Worm (Caenorhabditis elegans) whole organism, L3 larva: ENCODE data around the gene ZK154.5.

Source experiments
- R02D3.7 ChIP-seq: fragments of 150-350 bp; optimal IDR thresholded peaks from 2 replicates; lab custom pipeline; 2014; ENCODE audit warnings: missing biosample characterization, missing genetic modification characterization
- ZK546.5 ChIP-seq: sonication (generic microtip); optimal IDR thresholded peaks from 2 replicates; lab custom pipeline; 2017; ENCODE audit warnings: missing biosample characterization, missing genetic modification characterization
- aly-2 ChIP-seq: fragments of 150-350 bp; optimal IDR thresholded peaks from 2 replicates; lab custom pipeline; 2014; ENCODE audit warnings: missing biosample characterization, missing genetic modification characterization
- ama-1 ChIP-seq: fragments of 150-350 bp; optimal IDR thresholded peaks from 2 replicates; lab custom pipeline; 2018
- ceh-16 ChIP-seq: sonication (generic microtip); optimal IDR thresholded peaks from 2 replicates; lab custom pipeline; 2017; ENCODE audit warnings: missing biosample characterization, missing genetic modification characterization
- ceh-28 ChIP-seq: fragments of 150-350 bp; optimal IDR thresholded peaks from 2 replicates; lab custom pipeline; 2014; ENCODE audit warnings: missing biosample characterization, missing genetic modification reagents, missing genetic modification characterization
- ceh-82 ChIP-seq: fragments of 150-350 bp; optimal IDR thresholded peaks from 2 replicates; lab custom pipeline; 2014; ENCODE audit warnings: missing biosample characterization, missing genetic modification characterization
- ceh-9 ChIP-seq: sonication (generic microtip); optimal IDR thresholded peaks from 2 replicates; lab custom pipeline; 2018; ENCODE audit warnings: missing biosample characterization, missing genetic modification characterization
- daf-12 ChIP-seq: fragments of 150-350 bp; optimal IDR thresholded peaks from 2 replicates; lab custom pipeline; 2014; ENCODE audit warnings: missing biosample characterization, missing genetic modification reagents, missing genetic modification characterization
- egl-27 ChIP-seq: sonication (generic microtip); optimal IDR thresholded peaks from 4 replicates; lab custom pipeline; 2017; ENCODE audit warnings: missing biosample characterization, missing genetic modification reagents, missing genetic modification characterization
- egl-5 ChIP-seq: fragments of 150-350 bp; optimal IDR thresholded peaks from 2 replicates; lab custom pipeline; 2017; ENCODE audit warnings: missing biosample characterization, missing genetic modification reagents, missing genetic modification characterization, inconsistent platforms
- elt-1 ChIP-seq: fragments of 150-350 bp; optimal IDR thresholded peaks from 2 replicates; lab custom pipeline; 2014; ENCODE audit warnings: missing biosample characterization, missing genetic modification characterization
- elt-2 ChIP-seq: sonication (generic microtip); optimal IDR thresholded peaks from 2 replicates; lab custom pipeline; 2016; ENCODE audit warnings: missing genetic modification reagents, mild to moderate bottlenecking, missing genetic modification characterization, missing compliant biosample characterization
- elt-3 ChIP-seq, 3 experiments: fragments of 150-350 bp in 1 of 3; sonication (generic microtip) in 2 of 3; optimal IDR thresholded peaks; 2 replicates in 2 of 3; 4 replicates in 1 of 3; lab custom pipeline; 2014 to 2017; ENCODE audit warnings: missing biosample characterization in 3 of 3, missing genetic modification characterization in 3 of 3
- eor-1 ChIP-seq, 2 experiments: fragments of 150-350 bp; optimal IDR thresholded peaks; 2 replicates each; lab custom pipeline; 2014 to 2018; ENCODE audit warnings: missing biosample characterization in 2 of 2, missing genetic modification characterization in 2 of 2
- fkh-10 ChIP-seq: sonication (generic microtip); optimal IDR thresholded peaks from 2 replicates; lab custom pipeline; 2017; ENCODE audit warnings: missing biosample characterization, missing genetic modification reagents, missing genetic modification characterization
- fkh-2 ChIP-seq: fragments of 150-350 bp; optimal IDR thresholded peaks from 2 replicates; lab custom pipeline; 2014; ENCODE audit warnings: missing biosample characterization, missing genetic modification reagents, missing genetic modification characterization
- fos-1 ChIP-seq: fragments of 150-350 bp; optimal IDR thresholded peaks from 2 replicates; lab custom pipeline; 2014; ENCODE audit warnings: missing biosample characterization, missing genetic modification characterization
- hmg-11 ChIP-seq: sonication (generic microtip); optimal IDR thresholded peaks from 2 replicates; lab custom pipeline; 2016; ENCODE audit warnings: missing genetic modification characterization, missing compliant biosample characterization
- jun-1 ChIP-seq: fragments of 150-350 bp; optimal IDR thresholded peaks from 2 replicates; lab custom pipeline; 2014; ENCODE audit warnings: missing biosample characterization, missing genetic modification reagents, missing genetic modification characterization
- lin-15B ChIP-seq: fragments of 150-350 bp; optimal IDR thresholded peaks from 2 replicates; lab custom pipeline; 2014; ENCODE audit warnings: missing biosample characterization, missing genetic modification characterization
- lin-39 ChIP-seq: fragments of 150-350 bp; optimal IDR thresholded peaks from 2 replicates; lab custom pipeline; 2018; ENCODE audit warnings: missing biosample characterization, missing genetic modification reagents, missing genetic modification characterization
- lsy-12 ChIP-seq: sonication (generic microtip); optimal IDR thresholded peaks from 2 replicates; lab custom pipeline; 2016; ENCODE audit warnings: mild to moderate bottlenecking, missing genetic modification characterization, missing compliant biosample characterization
- mdl-1 ChIP-seq: fragments of 150-350 bp; optimal IDR thresholded peaks from 2 replicates; lab custom pipeline; 2014; ENCODE audit warnings: missing biosample characterization, missing genetic modification characterization
- mml-1 ChIP-seq: fragments of 150-350 bp; sonication (generic microtip); optimal IDR thresholded peaks from 3 replicates; lab custom pipeline; 2014; ENCODE audit warnings: missing biosample characterization, missing genetic modification characterization
- nfya-1 ChIP-seq: sonication (generic microtip); optimal IDR thresholded peaks from 2 replicates; lab custom pipeline; 2017; ENCODE audit warnings: missing genetic modification characterization, mild to moderate bottlenecking, missing compliant biosample characterization, antibody characterized with exemption, moderate library complexity; ENCODE audit not compliant: insufficient read depth
- nhr-11 ChIP-seq: fragments of 150-350 bp; optimal IDR thresholded peaks from 2 replicates; lab custom pipeline; 2014; ENCODE audit warnings: missing biosample characterization, missing genetic modification characterization
- nhr-12 ChIP-seq: fragments of 150-350 bp; optimal IDR thresholded peaks from 2 replicates; lab custom pipeline; 2014; ENCODE audit warnings: missing biosample characterization, missing genetic modification characterization
- nhr-23 ChIP-seq: fragments of 150-350 bp; optimal IDR thresholded peaks from 2 replicates; lab custom pipeline; 2014; ENCODE audit warnings: missing biosample characterization, missing genetic modification reagents, missing genetic modification characterization
- nhr-237 ChIP-seq: fragments of 150-350 bp; optimal IDR thresholded peaks from 2 replicates; lab custom pipeline; 2014; ENCODE audit warnings: missing biosample characterization, missing genetic modification characterization
- nhr-25 ChIP-seq: sonication (generic microtip); optimal IDR thresholded peaks from 2 replicates; lab custom pipeline; 2017; ENCODE audit warnings: missing biosample characterization, missing genetic modification characterization
- nhr-28 ChIP-seq: fragments of 150-350 bp; optimal IDR thresholded peaks from 2 replicates; lab custom pipeline; 2014; ENCODE audit warnings: missing biosample characterization, missing genetic modification characterization
- nhr-43 ChIP-seq: sonication (generic microtip); optimal IDR thresholded peaks from 2 replicates; lab custom pipeline; 2016; ENCODE audit warnings: mild to moderate bottlenecking, missing genetic modification characterization, missing compliant biosample characterization; ENCODE audit not compliant: poor library complexity, severe bottlenecking
- nhr-67 ChIP-seq: fragments of 150-350 bp; optimal IDR thresholded peaks from 2 replicates; lab custom pipeline; 2014; ENCODE audit warnings: missing biosample characterization, missing genetic modification characterization
- nhr-76 ChIP-seq: fragments of 150-350 bp; sonication (generic microtip); optimal IDR thresholded peaks from 5 replicates; lab custom pipeline; 2014; ENCODE audit warnings: missing biosample characterization, missing genetic modification characterization
- nhr-77 ChIP-seq: fragments of 150-350 bp; optimal IDR thresholded peaks from 2 replicates; lab custom pipeline; 2014; ENCODE audit warnings: missing biosample characterization, missing genetic modification characterization
- pha-4 ChIP-seq: fragments of 150-350 bp; optimal IDR thresholded peaks from 2 replicates; lab custom pipeline; 2014; ENCODE audit warnings: missing biosample characterization, missing genetic modification reagents, missing genetic modification characterization
- pqm-1 ChIP-seq: fragments of 150-350 bp; optimal IDR thresholded peaks from 2 replicates; lab custom pipeline; 2017; ENCODE audit warnings: missing biosample characterization, missing genetic modification characterization, inconsistent platforms
- sea-2 ChIP-seq: fragments of 150-350 bp; sonication (generic microtip); optimal IDR thresholded peaks from 4 replicates; lab custom pipeline; 2014; ENCODE audit warnings: missing biosample characterization, missing genetic modification reagents, missing genetic modification characterization
- skn-1 ChIP-seq: fragments of 150-350 bp; optimal IDR thresholded peaks from 2 replicates; lab custom pipeline; 2014; ENCODE audit warnings: missing biosample characterization, missing genetic modification characterization
- snpc-4 ChIP-seq: fragments of 150-350 bp; optimal IDR thresholded peaks from 2 replicates; lab custom pipeline; 2014; ENCODE audit warnings: missing biosample characterization, missing genetic modification characterization
- tbx-2 ChIP-seq: sonication (generic microtip); optimal IDR thresholded peaks from 2 replicates; lab custom pipeline; 2016; ENCODE audit warnings: mild to moderate bottlenecking, missing genetic modification characterization, missing compliant biosample characterization
- unc-39 ChIP-seq: sonication (generic microtip); optimal IDR thresholded peaks from 4 replicates; lab custom pipeline; 2017; ENCODE audit warnings: missing biosample characterization, missing genetic modification characterization
- unc-62 ChIP-seq: fragments of 150-350 bp; sonication (generic microtip); optimal IDR thresholded peaks from 4 replicates; lab custom pipeline; 2014; ENCODE audit warnings: missing biosample characterization, missing genetic modification reagents, missing genetic modification characterization
- zag-1 ChIP-seq: fragments of 150-350 bp; optimal IDR thresholded peaks from 2 replicates; lab custom pipeline; 2014; ENCODE audit warnings: missing biosample characterization, missing genetic modification characterization
- ztf-11 ChIP-seq: fragments of 150-350 bp; optimal IDR thresholded peaks from 2 replicates; lab custom pipeline; 2014; ENCODE audit warnings: missing biosample characterization, missing genetic modification characterization
- ztf-4 ChIP-seq: fragments of 150-350 bp; optimal IDR thresholded peaks from 2 replicates; lab custom pipeline; 2014; ENCODE audit warnings: missing biosample characterization, missing genetic modification characterization

The ZK154.5 gene

DNA sequence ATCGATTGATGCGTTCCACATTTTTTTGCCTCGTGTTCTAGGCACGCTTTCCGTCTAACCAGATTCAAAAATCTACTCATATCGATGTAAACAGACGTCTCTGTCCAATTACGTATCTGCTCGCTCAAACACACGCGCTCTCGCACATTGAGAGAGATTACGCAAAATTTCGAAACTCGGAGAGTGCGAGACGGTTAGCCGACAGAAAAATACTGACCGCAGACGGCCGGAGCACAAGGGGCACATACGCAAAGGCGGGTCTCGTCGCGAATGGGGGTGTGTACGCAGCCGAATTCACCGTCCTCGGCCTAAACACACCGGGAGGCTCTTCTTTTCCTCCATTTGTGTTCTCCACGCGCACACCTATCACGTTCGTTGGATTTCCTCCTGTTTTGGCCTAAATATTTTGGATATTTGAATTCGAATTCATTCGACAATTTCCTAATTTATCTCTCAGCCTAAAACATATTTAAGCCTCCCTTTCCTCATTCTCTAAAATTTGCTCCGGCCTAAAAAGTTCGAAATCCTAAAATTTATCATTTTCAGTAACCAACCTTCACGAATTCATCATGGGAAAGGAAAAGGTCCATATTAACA is 35.5 kb upstream of the ZK154.5 start, which contains the start of gene eef-1A.2:
TSS of gene eef-1A.2 (plus strand) at position 547 of the 597 bp plus-strand sequence.
- no peak for TF ChIP-seq daf-12 (tag; lab: Kevin White, UChicago)
- peak; percentile 29 for TF ChIP-seq ceh-82 (tag; lab: Kevin White, UChicago)
- no peak for TF ChIP-seq nhr-28
- peak in 1 of 3 experiments; percentile 82 for TF ChIP-seq elt-3 (tag; optimal IDR thresholded peaks at IDR 0.05; lab: Kevin White, UChicago)
- peak; percentile 43 for TF ChIP-seq zag-1 (tag; lab: Kevin White, UChicago)
- peak; percentile 75 for TF ChIP-seq unc-62 (GFP tag; lab: Kevin White, UChicago)
- peak; percentile 93 for TF ChIP-seq nhr-25 (tag; lab: Kevin White, UChicago)
- peak; percentile 98 for TF ChIP-seq ceh-28 (tag; lab: Kevin White, UChicago)
- no peak for TF ChIP-seq nhr-76 (tag; lab: Kevin White, UChicago)
- TF ChIP-seq lin-15B (tag; lab: Kevin White, UChicago): peak; percentile 93
- peak; percentile 12 for TF ChIP-seq ZK546.5 (tag; lab: Kevin White, UChicago)
- peak; percentile 98 for TF ChIP-seq lin-39
- TF ChIP-seq mml-1 (tag; lab: Kevin White, UChicago): no peak
- TF ChIP-seq nhr-12 (tag; lab: Kevin White, UChicago): no peak
- no peak for TF ChIP-seq ztf-11 (tag; lab: Kevin White, UChicago)
- peak; percentile 49 for TF ChIP-seq ceh-16 (tag; lab: Kevin White, UChicago)
- TF ChIP-seq skn-1 (tag; lab: Kevin White, UChicago): peak; percentile 89
- peak; percentile 52 for TF ChIP-seq elt-1 (tag; lab: Kevin White, UChicago)
- peak in 1 of 2 experiments; percentile 18 for TF ChIP-seq eor-1 (tag; optimal IDR thresholded peaks at IDR 0.05; lab: Kevin White, UChicago)
- peak; percentile 83 for TF ChIP-seq hmg-11 (tag; lab: Kevin White, UChicago)
- TF ChIP-seq nhr-237 (tag; lab: Kevin White, UChicago): no peak
- TF ChIP-seq nhr-77 (tag; lab: Kevin White, UChicago): peak; percentile 71
- TF ChIP-seq tbx-2: peak; percentile 76
- TF ChIP-seq R02D3.7: peak; percentile 79
- no peak for TF ChIP-seq unc-39 (tag; lab: Kevin White, UChicago)
- peak; percentile 29 for TF ChIP-seq ceh-9 (tag; lab: Kevin White, UChicago)
- peak; percentile 78 for TF ChIP-seq snpc-4 (tag; lab: Kevin White, UChicago)
- peak; percentile 70 for TF ChIP-seq ama-1 (lab: Kevin White, UChicago)
- TF ChIP-seq jun-1 (tag; lab: Kevin White, UChicago): peak; percentile 96
- peak; percentile 51 for TF ChIP-seq ztf-4
- peak; percentile 35 for TF ChIP-seq fos-1
- peak; percentile 95 for TF ChIP-seq mdl-1 (tag; lab: Kevin White, UChicago)
- TF ChIP-seq egl-5 (tag; lab: Kevin White, UChicago): peak; percentile 96
- peak; percentile 77 for TF ChIP-seq egl-27 (tag; lab: Kevin White, UChicago)
- TF ChIP-seq nhr-11 (tag; lab: Kevin White, UChicago): peak; percentile 81
- peak; percentile 84 for TF ChIP-seq pqm-1 (tag; lab: Kevin White, UChicago)
- peak; percentile 61 for TF ChIP-seq nhr-43
- TF ChIP-seq fkh-10 (GFP tag; lab: Kevin White, UChicago): peak; percentile 99
- TF ChIP-seq elt-2 (tag; lab: Kevin White, UChicago): peak; percentile 86
- no peak for TF ChIP-seq nhr-67 (tag; lab: Kevin White, UChicago)
- TF ChIP-seq sea-2 (GFP tag; lab: Kevin White, UChicago): no peak
- TF ChIP-seq nfya-1 (tag; lab: Kevin White, UChicago): peak; percentile 98
- TF ChIP-seq fkh-2 (tag; lab: Kevin White, UChicago): peak; percentile 74
- peak; percentile 99 for TF ChIP-seq pha-4
- peak; percentile 91 for TF ChIP-seq nhr-23 (tag; lab: Kevin White, UChicago)
- TF ChIP-seq lsy-12: peak; percentile 92
- no peak for TF ChIP-seq aly-2
